Worm (Caenorhabditis elegans): ENCODE measurements around the gene mcp-1.

Gene mcp-1

DNA sequence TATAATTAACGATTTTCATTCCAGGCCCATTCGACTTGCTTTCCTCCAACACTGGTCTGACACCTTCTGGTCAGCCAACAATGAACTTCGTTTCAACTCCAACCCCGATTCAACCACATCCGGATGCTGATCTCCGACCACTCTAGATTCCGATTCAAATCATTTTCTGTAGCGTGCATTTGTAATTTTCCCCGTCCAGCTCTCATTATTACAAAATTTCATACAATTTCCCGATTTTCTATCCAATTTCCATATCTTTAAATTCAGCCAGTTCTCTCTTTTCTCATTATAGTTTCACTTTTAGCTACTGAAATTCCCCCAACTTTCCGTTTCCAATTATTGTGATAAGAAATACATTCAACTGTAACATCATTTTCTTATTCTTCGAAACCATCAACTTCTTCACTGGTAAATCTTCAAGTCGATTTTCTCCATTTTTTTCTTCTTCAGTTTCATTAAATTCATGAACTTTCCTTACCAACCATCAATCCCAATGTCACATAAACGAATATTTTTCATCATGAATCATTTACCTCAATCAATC lies 54.0 kb downstream of the mcp-1 start (continued):
- TF ChIP-seq lir-1 (GFP tag; conservative IDR thresholded peaks at IDR 0.05) = no peak
- no peak for TF ChIP-seq nhr-179 (tag; optimal IDR thresholded peaks at IDR 0.05)
- no peak for TF ChIP-seq B0035.1 (tag; optimal IDR thresholded peaks at IDR 0.05)
- TF ChIP-seq ceh-79 (tag; optimal IDR thresholded peaks at IDR 0.05) = no peak
- no peak for TF ChIP-seq fkh-3 (tag; optimal IDR thresholded peaks at IDR 0.05)
- no peak for TF ChIP-seq snpc-4 (GFP tag; optimal IDR thresholded peaks at IDR 0.05)
- TF ChIP-seq snpc-4 (tag; optimal IDR thresholded peaks at IDR 0.05) = no peak
- no peak; the same call in 1 of the 2 replicates for TF ChIP-seq madf-3 (GFP tag; IDR thresholded peaks at IDR 0.05)
- no peak for TF ChIP-seq egl-18 (GFP tag; IDR thresholded peaks at IDR 0.05)
- peak; percentile 68 for TF ChIP-seq B0336.3 (GFP tag; IDR thresholded peaks at IDR 0.05)
- peak; percentile 2 for TF ChIP-seq tbx-9 (tag; optimal IDR thresholded peaks at IDR 0.05; ENCODE audit: borderline replicate concordance)
- TF ChIP-seq Y67H2A.10 (GFP tag; conservative IDR thresholded peaks at IDR 0.05) = no peak
- TF ChIP-seq F22D6.2 (tag; optimal IDR thresholded peaks at IDR 0.05) = no peak
- TF ChIP-seq gei-17 (GFP tag; optimal IDR thresholded peaks at IDR 0.05) = no peak
- TF ChIP-seq nhr-120 (GFP tag; IDR thresholded peaks at IDR 0.05) = no peak
- no peak for TF ChIP-seq F57C9.4 (tag; optimal IDR thresholded peaks at IDR 0.05)
- no peak for TF ChIP-seq ceh-27 (GFP tag; optimal IDR thresholded peaks at IDR 0.05)
- peak in 1 of 3 experiments; percentile 2 for TF ChIP-seq lin-35 (GFP tag; optimal IDR thresholded peaks at IDR 0.05)
- TF ChIP-seq mel-28 (tag; optimal IDR thresholded peaks at IDR 0.05; ENCODE audit: borderline replicate concordance) = no peak
- no peak for TF ChIP-seq F39B2.1 (GFP tag; IDR thresholded peaks at IDR 0.05)
- TF ChIP-seq D2030.7 (GFP tag; IDR thresholded peaks at IDR 0.05) = no peak
- TF ChIP-seq B0019.2 (GFP tag; conservative IDR thresholded peaks at IDR 0.05) = no peak
- TF ChIP-seq athp-1 (tag; optimal IDR thresholded peaks at IDR 0.05) = no peak
- TF ChIP-seq lin-26 (GFP tag; IDR thresholded peaks at IDR 0.05) = no peak
- TF ChIP-seq ztf-6 (GFP tag; IDR thresholded peaks at IDR 0.05) = no peak

DNA sequence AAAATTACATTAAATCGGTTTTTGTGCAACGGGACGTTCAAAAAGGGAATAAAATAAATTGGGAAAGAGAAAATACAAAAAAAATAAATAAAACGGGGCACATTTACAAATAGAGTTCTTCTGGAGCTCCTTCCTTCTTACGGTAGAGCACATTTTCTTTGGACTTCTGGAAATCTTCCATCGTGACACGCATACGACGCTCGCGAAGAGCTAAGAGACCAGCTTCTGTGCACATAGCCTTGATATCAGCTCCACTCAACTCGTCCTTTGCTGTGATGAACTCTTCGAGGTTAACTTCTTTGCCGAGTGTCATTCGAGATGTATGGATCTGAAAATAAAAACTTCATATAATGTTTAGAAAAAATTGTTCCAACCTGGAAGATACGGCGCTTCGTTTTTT lies 54.5 kb downstream of the mcp-1 start:
- TF ChIP-seq unc-62 (GFP tag; optimal IDR thresholded peaks at IDR 0.05) = no peak
- 0 out of 2 replicates have a peak, but pooled peaks have one; percentile 23 for TF ChIP-seq ceh-40 (GFP tag; IDR thresholded peaks at IDR 0.05)
- TF ChIP-seq ama-1 (optimal IDR thresholded peaks at IDR 0.05) = peak; percentile 14
- TF ChIP-seq ama-1 (GFP tag; optimal IDR thresholded peaks at IDR 0.05) = no peak
- no peak for TF ChIP-seq madf-8 (GFP tag; conservative IDR thresholded peaks at IDR 0.05)
- no peak for TF ChIP-seq unc-130 (GFP tag; optimal IDR thresholded peaks at IDR 0.05)
- 0 out of 2 replicates have a peak, but pooled peaks have one; percentile 22 for TF ChIP-seq nfyb-1 (GFP tag; IDR thresholded peaks at IDR 0.05)
- 0 out of 2 replicates have a peak, but pooled peaks have one; percentile 2 for TF ChIP-seq hmg-1.2 (GFP tag; IDR thresholded peaks at IDR 0.05)

ce11 chrV:6017630-6018029 lies 56.0 kb downstream of the mcp-1 start, which contains the start of the genes rpt-2 and aps-1:
Gene rpt-2 (minus strand): TSS chrV:6017669.
Gene aps-1 (plus strand): TSS chrV:6017970.
- TF ChIP-seq nhr-80 (tag; optimal IDR thresholded peaks at IDR 0.05) (no peak), chd-7 (tag; optimal IDR thresholded peaks at IDR 0.05) (no peak), T07F8.4 (tag; optimal IDR thresholded peaks at IDR 0.05) (no peak), snpc-4 (GFP tag; optimal IDR thresholded peaks at IDR 0.05) (no peak), snpc-4 (tag; optimal IDR thresholded peaks at IDR 0.05) (peak in 3 of 4 experiments; percentile 3 to 66 (median 22)), F57C9.4 (tag; optimal IDR thresholded peaks at IDR 0.05) (no peak), hlh-26 (GFP tag; conservative IDR thresholded peaks at IDR 0.05) (no peak), rcor-1 (GFP tag; IDR thresholded peaks at IDR 0.05) (no peak), tbp1 (GFP tag; optimal IDR thresholded peaks at IDR 0.05) (peak; percentile 5), lsl-1 (GFP tag; optimal IDR thresholded peaks at IDR 0.05) (peak; percentile 15), ztf-28 (GFP tag; IDR thresholded peaks at IDR 0.05) (no peak), sptf-2 (GFP tag; optimal IDR thresholded peaks at IDR 0.05) (no peak), lin-35 (GFP tag; optimal IDR thresholded peaks at IDR 0.05) (peak in 1 of 3 experiments; percentile 69), let-526 (GFP tag; IDR thresholded peaks at IDR 0.05) (no peak), nfya-1 (tag; optimal IDR thresholded peaks at IDR 0.05; ENCODE audit: borderline replicate concordance, insufficient read depth) (no peak), snpc-1.3 (tag; optimal IDR thresholded peaks at IDR 0.05; ENCODE audit: insufficient read depth) (peak; percentile 2), Y53F4B.3 (GFP tag; IDR thresholded peaks at IDR 0.05) (no peak), F23B12.7 (tag; optimal IDR thresholded peaks at IDR 0.05; ENCODE audit: insufficient read depth) (peak; percentile 32), hmg-20 (GFP tag; IDR thresholded peaks at IDR 0.05) (no peak)

All from whole organism, young adult.